Fruit fly (Drosophila melanogaster): ENCODE measurements around the gene tipE.

The tipE gene

dm6 chr3L:4242428-4242827 lies 54.1 kb downstream of the tipE start, which contains the start of gene pav:
TSS of gene pav (plus strand) at chr3L:4242734.
- TF ChIP-seq CG17801 (GFP tag; optimal IDR thresholded peaks at IDR 0.05; ENCODE audit: partially characterized antibody): peak; percentile 6

All from ovary, adult (tissue).